Worm (Caenorhabditis elegans) whole organism, L2 larva: ENCODE data around the gene sri-67.

Experiments used
- C34F6.9 ChIP-seq: fragments of 150-350 bp; optimal IDR thresholded peaks from 2 replicates; lab custom pipeline; 2014; ENCODE audit warnings: missing biosample characterization, missing genetic modification characterization
- F13H6.1 ChIP-seq: sonication (generic microtip); optimal IDR thresholded peaks from 2 replicates; lab custom pipeline; 2016; ENCODE audit warnings: missing genetic modification characterization, missing compliant biosample characterization
- Y55F3AM.14 ChIP-seq: fragments of 200-800 bp; sonication (Bioruptor generic); optimal IDR thresholded peaks from 2 replicates; lab custom pipeline; 2018; ENCODE audit warnings: mild to moderate bottlenecking, missing genetic modification characterization, missing compliant biosample characterization
- ZK546.5 ChIP-seq: sonication (generic microtip); optimal IDR thresholded peaks from 2 replicates; lab custom pipeline; 2017; ENCODE audit warnings: missing biosample characterization, missing genetic modification characterization
- alr-1 ChIP-seq: fragments of 150-350 bp; optimal IDR thresholded peaks from 2 replicates; lab custom pipeline; 2014; ENCODE audit warnings: missing biosample characterization, missing genetic modification characterization
- aly-2 ChIP-seq: fragments of 150-350 bp; optimal IDR thresholded peaks from 2 replicates; lab custom pipeline; 2014; ENCODE audit warnings: missing biosample characterization, missing genetic modification characterization
- ama-1 ChIP-seq: fragments of 150-350 bp; optimal IDR thresholded peaks from 2 replicates; lab custom pipeline; 2018; ENCODE audit warnings: inconsistent platforms
- blmp-1 ChIP-seq: sonication (generic microtip); optimal IDR thresholded peaks from 2 replicates; lab custom pipeline; 2017; ENCODE audit warnings: missing genetic modification characterization, mild to moderate bottlenecking, missing compliant biosample characterization, antibody characterized with exemption, moderate library complexity; ENCODE audit not compliant: insufficient read depth
- ceh-82 ChIP-seq: fragments of 150-350 bp; optimal IDR thresholded peaks from 2 replicates; lab custom pipeline; 2014; ENCODE audit warnings: missing biosample characterization, missing genetic modification characterization
- crh-2 ChIP-seq: sonication (generic microtip); optimal IDR thresholded peaks from 2 replicates; lab custom pipeline; 2017; ENCODE audit warnings: missing biosample characterization, missing genetic modification characterization
- dmd-4 ChIP-seq: sonication (generic microtip); optimal IDR thresholded peaks from 2 replicates; lab custom pipeline; 2017; ENCODE audit warnings: missing biosample characterization, missing genetic modification characterization
- egl-27 ChIP-seq: sonication (generic microtip); optimal IDR thresholded peaks from 3 replicates; lab custom pipeline; 2017; ENCODE audit warnings: missing biosample characterization, missing genetic modification reagents, missing genetic modification characterization
- elt-1 ChIP-seq: fragments of 150-350 bp; optimal IDR thresholded peaks from 2 replicates; lab custom pipeline; 2014; ENCODE audit warnings: missing biosample characterization, missing genetic modification characterization
- fos-1 ChIP-seq: fragments of 150-350 bp; optimal IDR thresholded peaks from 2 replicates; lab custom pipeline; 2014; ENCODE audit warnings: missing biosample characterization, missing genetic modification characterization
- lin-11 ChIP-seq: fragments of 150-350 bp; sonication (generic microtip); optimal IDR thresholded peaks from 2 replicates; lab custom pipeline; 2014; ENCODE audit warnings: missing biosample characterization, missing genetic modification characterization, inconsistent platforms, mixed read lengths
- lin-39 ChIP-seq: fragments of 150-350 bp; optimal IDR thresholded peaks from 2 replicates; lab custom pipeline; 2014; ENCODE audit warnings: missing biosample characterization, missing genetic modification reagents, missing genetic modification characterization
- lsy-2 ChIP-seq, 2 experiments: fragments of 150-350 bp in 1 of 2; sonication (generic microtip) in 1 of 2; optimal IDR thresholded peaks; 2 replicates each; lab custom pipeline; 2014 to 2017; ENCODE audit warnings: missing biosample characterization in 2 of 2, missing genetic modification characterization in 2 of 2
- mab-5 ChIP-seq: fragments of 150-350 bp; optimal IDR thresholded peaks from 2 replicates; lab custom pipeline; 2014; ENCODE audit warnings: missing biosample characterization, missing genetic modification characterization
- mbf-1 ChIP-seq: sonication (generic microtip); optimal IDR thresholded peaks from 2 replicates; lab custom pipeline; 2017; ENCODE audit warnings: missing biosample characterization, missing genetic modification characterization
- mdl-1 ChIP-seq, 2 experiments: fragments of 150-350 bp in 1 of 2; sonication (generic microtip) in 1 of 2; optimal IDR thresholded peaks; 2 replicates each; lab custom pipeline; 2017; ENCODE audit warnings: missing biosample characterization in 2 of 2, missing genetic modification characterization in 2 of 2
- nhr-12 ChIP-seq: fragments of 150-350 bp; optimal IDR thresholded peaks from 2 replicates; lab custom pipeline; 2014; ENCODE audit warnings: missing biosample characterization, missing genetic modification characterization
- nhr-129 ChIP-seq: fragments of 150-350 bp; optimal IDR thresholded peaks from 2 replicates; lab custom pipeline; 2014; ENCODE audit warnings: missing biosample characterization, missing genetic modification characterization
- nhr-237 ChIP-seq: fragments of 150-350 bp; optimal IDR thresholded peaks from 2 replicates; lab custom pipeline; 2014; ENCODE audit warnings: missing biosample characterization, missing genetic modification characterization
- nhr-6 ChIP-seq: fragments of 150-350 bp; optimal IDR thresholded peaks from 2 replicates; lab custom pipeline; 2014; ENCODE audit warnings: missing biosample characterization, missing genetic modification characterization
- nhr-77 ChIP-seq: fragments of 150-350 bp; optimal IDR thresholded peaks from 2 replicates; lab custom pipeline; 2014; ENCODE audit warnings: missing biosample characterization, missing genetic modification characterization
- sem-4 ChIP-seq: fragments of 150-350 bp; optimal IDR thresholded peaks from 2 replicates; lab custom pipeline; 2014; ENCODE audit warnings: missing biosample characterization, missing genetic modification reagents, missing genetic modification characterization
- skn-1 ChIP-seq: sonication (generic microtip); optimal IDR thresholded peaks from 2 replicates; lab custom pipeline; 2017; ENCODE audit warnings: missing biosample characterization, missing genetic modification characterization
- snpc-4 ChIP-seq: fragments of 150-350 bp; optimal IDR thresholded peaks from 2 replicates; lab custom pipeline; 2014; ENCODE audit warnings: missing biosample characterization, missing genetic modification characterization
- unc-39 ChIP-seq: fragments of 150-350 bp; optimal IDR thresholded peaks from 2 replicates; lab custom pipeline; 2014; ENCODE audit warnings: missing biosample characterization, missing genetic modification characterization
- unc-55 ChIP-seq: fragments of 150-350 bp; sonication (generic microtip); optimal IDR thresholded peaks from 3 replicates; lab custom pipeline; 2014; ENCODE audit warnings: missing biosample characterization, missing genetic modification reagents, missing genetic modification characterization
- unc-62 ChIP-seq: fragments of 150-350 bp; optimal IDR thresholded peaks from 2 replicates; lab custom pipeline; 2014; ENCODE audit warnings: missing biosample characterization, missing genetic modification reagents, missing genetic modification characterization
- zag-1 ChIP-seq: fragments of 150-350 bp; optimal IDR thresholded peaks from 2 replicates; lab custom pipeline; 2014; ENCODE audit warnings: missing biosample characterization, missing genetic modification characterization
- ztf-1 ChIP-seq: fragments of 200-800 bp; sonication (Bioruptor generic); conservative IDR thresholded peaks from 2 replicates; pipeline ENCODE4 v1.3.6; 2022; ENCODE audit warnings: missing genetic modification characterization, missing compliant biosample characterization
- ztf-4 ChIP-seq: fragments of 150-350 bp; optimal IDR thresholded peaks from 2 replicates; lab custom pipeline; 2014; ENCODE audit warnings: missing biosample characterization, missing genetic modification characterization

sri-67 gene

DNA sequence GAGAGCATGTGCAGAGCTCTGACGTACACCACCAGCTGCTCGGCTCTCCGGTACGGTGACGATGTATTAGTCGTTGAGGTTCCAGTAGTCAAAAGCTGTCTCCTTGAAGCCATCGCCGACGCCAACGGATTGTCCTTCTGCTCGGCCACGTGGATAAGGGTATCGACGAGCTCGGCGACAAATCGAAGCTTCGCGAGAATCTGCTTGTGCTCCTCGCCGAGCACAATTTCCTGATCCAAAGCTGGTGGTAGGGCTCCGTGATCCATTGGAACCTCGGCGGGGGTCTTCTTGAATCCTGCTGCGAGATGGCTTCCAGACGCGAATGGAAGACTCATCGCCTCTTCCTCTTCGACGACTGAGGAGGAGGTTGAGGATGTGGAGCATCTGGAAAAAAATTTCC, 9.7 kb downstream of the sri-67 start:
- TF ChIP-seq mbf-1 (no peak), Y55F3AM.14 (GFP tag; lab: Kevin White, UChicago) (no peak), unc-62 (GFP tag; lab: Kevin White, UChicago) (no peak), ztf-4 (tag; lab: Kevin White, UChicago) (no peak), ceh-82 (tag; lab: Kevin White, UChicago) (no peak), dmd-4 (tag; lab: Kevin White, UChicago) (no peak), sem-4 (tag; lab: Kevin White, UChicago) (no peak), crh-2 (no peak), F13H6.1 (tag; lab: Kevin White, UChicago) (no peak), mdl-1 (tag; optimal IDR thresholded peaks at IDR 0.05; lab: Kevin White, UChicago) (no peak), alr-1 (tag; lab: Kevin White, UChicago) (no peak), lin-11 (no peak), nhr-6 (tag; lab: Kevin White, UChicago) (no peak), C34F6.9 (tag; lab: Kevin White, UChicago) (no peak), unc-39 (tag; lab: Kevin White, UChicago) (no peak)

DNA sequence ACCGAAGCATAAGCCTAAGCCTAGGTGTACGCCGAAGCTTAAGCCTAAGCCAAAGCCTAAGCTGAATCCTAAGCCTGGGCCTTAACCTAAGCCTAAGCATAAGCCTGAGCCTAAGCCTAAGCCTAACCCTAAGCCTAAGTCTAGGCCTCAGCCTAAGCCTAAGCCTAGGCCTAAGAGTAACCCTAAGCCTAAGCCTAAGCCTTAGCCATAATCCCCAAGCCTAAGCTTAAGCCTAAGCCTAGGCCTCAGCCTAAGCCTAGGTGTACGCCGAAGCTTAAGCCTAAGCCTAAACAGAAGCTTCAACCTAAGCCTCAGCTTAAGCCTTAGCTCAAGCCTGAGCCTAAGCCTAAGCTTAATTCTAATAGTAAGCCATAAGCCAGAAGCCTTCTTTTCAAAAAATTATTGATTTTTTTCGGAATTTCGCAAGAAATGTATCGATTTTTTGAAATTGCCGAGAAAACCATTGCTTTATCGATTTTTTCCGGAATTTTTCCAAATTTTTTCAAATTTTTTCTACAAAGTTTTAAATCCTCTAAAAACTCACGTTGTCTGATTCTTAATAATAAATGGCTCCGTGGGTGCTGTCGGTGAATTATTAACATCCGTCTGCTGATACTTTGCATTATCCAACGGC, 10.5 kb downstream of the sri-67 start:
- TF ChIP-seq alr-1 (tag; lab: Kevin White, UChicago) (no peak), Y55F3AM.14 (GFP tag; lab: Kevin White, UChicago) (no peak), fos-1 (tag; lab: Kevin White, UChicago) (no peak), ztf-4 (tag; lab: Kevin White, UChicago) (no peak), nhr-6 (tag; lab: Kevin White, UChicago) (no peak), zag-1 (tag; lab: Kevin White, UChicago) (no peak)

DNA sequence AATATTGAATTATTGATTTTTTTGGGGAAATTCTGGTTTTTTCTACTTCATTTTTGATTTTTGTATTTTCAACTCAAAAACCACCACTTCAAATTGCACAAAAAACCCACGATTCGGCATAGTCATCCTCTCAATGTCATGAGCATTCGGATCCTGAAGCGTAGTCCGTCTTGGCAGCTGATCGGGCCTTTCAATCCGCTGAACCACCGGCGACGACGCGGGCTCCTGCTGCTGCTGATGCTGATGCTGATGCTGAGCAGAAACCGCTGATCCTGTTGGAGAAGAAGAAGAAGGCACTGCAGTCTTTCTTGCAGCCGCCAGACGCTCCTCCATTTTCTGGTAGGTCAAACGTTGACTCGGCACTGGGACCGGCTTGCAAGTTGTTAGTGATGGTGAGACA, 11.3 kb downstream of the sri-67 start:
- TF ChIP-seq aly-2 (tag; lab: Kevin White, UChicago) (no peak), alr-1 (tag; lab: Kevin White, UChicago) (no peak), unc-39 (tag; lab: Kevin White, UChicago) (no peak), snpc-4 (tag; lab: Kevin White, UChicago) (no peak), mdl-1 (tag; optimal IDR thresholded peaks at IDR 0.05; lab: Kevin White, UChicago) (no peak), nhr-129 (tag; lab: Kevin White, UChicago) (no peak), nhr-12 (no peak), elt-1 (tag; lab: Kevin White, UChicago) (no peak), mbf-1 (no peak), nhr-77 (tag; lab: Kevin White, UChicago) (no peak), egl-27 (tag; lab: Kevin White, UChicago) (no peak), dmd-4 (tag; lab: Kevin White, UChicago) (no peak), lin-11 (no peak), ama-1 (lab: Kevin White, UChicago) (no peak), lin-39 (tag; lab: Kevin White, UChicago) (no peak)

DNA sequence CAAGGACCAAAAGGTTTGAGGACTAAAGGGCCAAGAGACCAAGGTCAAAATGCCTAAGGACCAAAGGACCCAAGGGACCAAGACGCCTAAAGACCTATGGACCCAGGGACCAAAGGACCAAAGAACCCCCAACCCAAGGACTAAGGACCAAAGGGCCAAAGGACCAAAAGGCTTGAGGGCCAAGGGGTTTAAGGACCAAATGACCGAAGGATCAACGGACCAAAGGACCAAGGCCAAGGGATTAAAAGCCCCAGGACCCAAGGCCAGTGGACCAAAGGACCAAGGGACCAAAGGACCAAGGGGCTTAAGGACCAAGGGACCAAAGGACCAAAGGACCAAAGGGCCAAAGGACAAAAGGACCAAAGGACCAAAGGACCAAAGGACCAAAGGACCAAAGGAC, 12.0 kb downstream of the sri-67 start:
- TF ChIP-seq unc-55 (GFP tag; lab: Kevin White, UChicago) (peak; percentile 7), sem-4 (tag; lab: Kevin White, UChicago) (no peak)

DNA sequence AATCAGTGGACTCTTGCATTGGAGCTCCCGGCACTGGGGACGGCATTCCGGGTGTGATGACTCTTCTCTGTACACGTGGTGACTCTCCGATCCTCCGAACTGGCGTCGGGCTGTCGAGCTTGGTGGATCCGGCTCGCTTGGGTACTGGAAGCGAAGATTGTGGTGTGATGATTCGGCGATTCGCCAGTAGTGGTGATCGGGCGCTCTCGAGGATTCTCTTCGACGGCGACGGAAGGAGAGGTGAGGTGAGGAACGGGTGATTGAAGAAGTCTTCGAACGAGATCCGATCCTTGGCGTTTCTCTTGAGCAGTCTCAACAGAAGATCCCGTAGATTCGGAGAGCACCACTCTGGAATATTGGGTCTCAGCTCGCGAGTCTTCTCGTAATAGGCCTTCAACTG, 12.9 kb downstream of the sri-67 start:
- TF ChIP-seq ceh-82 (tag; lab: Kevin White, UChicago), result no peak
- TF ChIP-seq mab-5 (tag; lab: Kevin White, UChicago), result no peak
- TF ChIP-seq blmp-1 (tag; lab: Kevin White, UChicago), result no peak
- TF ChIP-seq ztf-1 (GFP tag; lab: Robert Waterston, UW), result no peak
- no peak for TF ChIP-seq nhr-237
- TF ChIP-seq lsy-2 (tag; optimal IDR thresholded peaks at IDR 0.05; lab: Kevin White, UChicago), result no peak
- TF ChIP-seq mdl-1 (tag; optimal IDR thresholded peaks at IDR 0.05; lab: Kevin White, UChicago), result no peak
- no peak for TF ChIP-seq mbf-1
- no peak for TF ChIP-seq nhr-6 (tag; lab: Kevin White, UChicago)
- TF ChIP-seq C34F6.9 (tag; lab: Kevin White, UChicago), result no peak
- TF ChIP-seq F13H6.1 (tag; lab: Kevin White, UChicago), result no peak
- no peak for TF ChIP-seq ZK546.5
- no peak for TF ChIP-seq unc-62 (GFP tag; lab: Kevin White, UChicago)
- TF ChIP-seq aly-2 (tag; lab: Kevin White, UChicago), result no peak
- TF ChIP-seq dmd-4 (tag; lab: Kevin White, UChicago), result no peak
- TF ChIP-seq skn-1 (tag; lab: Kevin White, UChicago), result no peak
- TF ChIP-seq, all 48 proteins: peak for 0
